Worm (Caenorhabditis elegans): ENCODE data around the gene mrpl-39.

mrpl-39 gene

DNA sequence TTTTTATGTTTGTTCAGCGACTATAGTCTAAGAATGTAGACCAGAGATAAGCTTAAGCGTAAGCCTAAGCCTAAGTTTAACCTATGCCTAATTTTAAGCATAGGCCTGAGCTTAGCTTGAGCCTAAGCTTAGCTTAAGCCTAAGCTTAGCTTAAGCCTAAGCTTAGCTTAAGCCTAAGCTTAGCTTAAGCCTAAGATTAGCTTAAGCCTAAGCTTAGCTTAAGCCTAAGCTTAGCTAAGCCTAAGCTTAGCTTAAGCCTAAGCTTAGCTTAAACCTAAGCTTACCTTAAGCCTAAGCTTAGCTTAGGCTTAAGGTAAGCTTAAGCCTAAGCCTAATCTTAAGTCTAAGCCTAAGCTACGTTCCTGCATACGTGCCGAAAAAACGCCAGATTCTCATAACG is 27.2 kb downstream of the mrpl-39 start:
- TF ChIP-seq snpc-4 (tag; optimal IDR thresholded peaks at IDR 0.05): no peak
- no peak for TF ChIP-seq zip-4 (GFP tag; optimal IDR thresholded peaks at IDR 0.05)
- TF ChIP-seq egl-27 (tag; optimal IDR thresholded peaks at IDR 0.05): no peak
- TF ChIP-seq fkh-4 (tag; optimal IDR thresholded peaks at IDR 0.05; ENCODE audit: borderline replicate concordance): no peak
- TF ChIP-seq fos-1 (tag; optimal IDR thresholded peaks at IDR 0.05): no peak
- no peak for TF ChIP-seq aha-1 (tag; optimal IDR thresholded peaks at IDR 0.05)
- TF ChIP-seq swsn-7 (tag; optimal IDR thresholded peaks at IDR 0.05): no peak
- TF ChIP-seq unc-62 (GFP tag; optimal IDR thresholded peaks at IDR 0.05): no peak
- no peak for TF ChIP-seq nhr-71 (tag; optimal IDR thresholded peaks at IDR 0.05)
- no peak for TF ChIP-seq C16A3.4 (tag; optimal IDR thresholded peaks at IDR 0.05)
- TF ChIP-seq aly-2 (tag; optimal IDR thresholded peaks at IDR 0.05): no peak
- TF ChIP-seq nhr-28 (tag; optimal IDR thresholded peaks at IDR 0.05): no peak
- TF ChIP-seq C34B4.2 (tag; optimal IDR thresholded peaks at IDR 0.05): no peak

DNA sequence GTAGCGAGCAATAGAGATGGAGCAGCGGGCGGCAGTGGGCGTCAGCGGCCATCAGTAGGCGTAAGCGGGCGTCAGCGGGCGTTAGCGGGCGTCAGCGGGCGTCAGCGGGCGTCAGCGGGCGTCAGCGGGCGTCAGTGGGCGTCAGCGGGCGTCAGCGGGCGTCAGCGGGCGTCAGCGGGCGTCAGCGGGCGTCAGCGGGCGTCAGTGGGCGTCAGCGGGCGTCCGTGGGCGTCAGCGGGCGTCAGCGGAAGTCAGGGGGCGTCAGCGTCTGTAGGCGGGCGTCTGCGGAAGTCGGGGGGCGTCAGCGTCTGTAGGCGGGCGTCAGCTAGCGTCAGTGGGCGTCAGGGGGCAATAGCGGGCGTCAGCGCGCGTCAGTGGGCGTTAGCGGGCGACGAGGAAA is 28.6 kb downstream of the mrpl-39 start:
- peak; percentile 57 for TF ChIP-seq ceh-8 (GFP tag; optimal IDR thresholded peaks at IDR 0.05)

DNA sequence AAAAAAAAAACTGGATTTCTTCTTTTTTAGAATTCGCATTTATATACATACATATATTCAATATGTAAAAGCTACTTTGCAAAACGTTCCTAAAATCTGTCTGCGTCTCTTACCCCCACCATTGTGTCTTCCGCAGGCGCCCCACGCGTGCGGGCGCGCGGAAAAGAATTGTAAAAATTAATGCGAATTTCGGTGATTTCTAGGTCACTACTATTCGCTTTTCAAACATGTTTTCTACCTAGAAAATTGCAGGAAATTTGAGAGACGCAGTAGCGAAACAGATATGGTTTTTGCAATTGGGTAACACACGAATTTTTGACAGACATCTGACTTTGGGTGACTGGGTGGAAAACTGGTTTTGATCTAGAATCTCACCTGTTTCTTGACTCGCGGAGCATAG is 33.7 kb downstream of the mrpl-39 start:
- TF ChIP-seq blmp-1 (tag; optimal IDR thresholded peaks at IDR 0.05): peak; percentile 88
- TF ChIP-seq lin-35 (GFP tag; optimal IDR thresholded peaks at IDR 0.05): peak in 1 of 2 experiments; percentile 7
- TF ChIP-seq nhr-19 (GFP tag; conservative IDR thresholded peaks at IDR 0.05): no peak
- TF ChIP-seq efl-1 (optimal IDR thresholded peaks at IDR 0.05): no peak
- TF ChIP-seq efl-1 (GFP tag; optimal IDR thresholded peaks at IDR 0.05 in 1 of 2): no peak
- TF ChIP-seq egl-13 (tag; optimal IDR thresholded peaks at IDR 0.05): no peak

DNA sequence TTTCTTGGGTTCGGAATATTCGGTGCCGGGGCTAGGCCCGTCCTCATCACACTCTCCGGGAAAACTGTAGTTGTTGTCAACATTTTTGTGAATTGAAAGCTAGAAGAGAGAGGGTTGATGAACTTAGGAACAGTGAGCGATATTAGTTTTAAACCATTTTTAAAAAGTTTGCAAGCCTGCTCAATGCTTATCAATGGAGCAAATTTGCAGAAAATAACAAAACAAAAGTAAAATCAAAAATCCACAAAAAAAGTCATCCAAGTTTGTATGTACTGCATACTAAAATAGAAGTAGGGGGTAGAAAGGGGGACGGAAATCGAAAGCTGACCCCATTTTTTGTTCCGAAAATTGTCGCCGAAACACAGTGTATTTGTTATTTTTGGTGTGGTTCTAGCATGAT is 34.8 kb downstream of the mrpl-39 start, which contains the start of gene T10B5.10:
Gene T10B5.10, minus strand, starts transcription at position 101 of the 400 bp plus-strand sequence.
- TF ChIP-seq lsy-2 (tag; optimal IDR thresholded peaks at IDR 0.05) (no peak), ztf-4 (tag; optimal IDR thresholded peaks at IDR 0.05) (no peak), nhr-77 (tag; optimal IDR thresholded peaks at IDR 0.05) (no peak), unc-62 (GFP tag; optimal IDR thresholded peaks at IDR 0.05) (no peak), efl-1 (optimal IDR thresholded peaks at IDR 0.05) (no peak), efl-1 (GFP tag; optimal IDR thresholded peaks at IDR 0.05 in 1 of 2) (peak in 1 of 2 experiments; percentile 51), irx-1 (tag; optimal IDR thresholded peaks at IDR 0.05) (no peak), blmp-1 (tag; optimal IDR thresholded peaks at IDR 0.05) (peak; percentile 70), nhr-28 (tag; optimal IDR thresholded peaks at IDR 0.05) (no peak)

DNA sequence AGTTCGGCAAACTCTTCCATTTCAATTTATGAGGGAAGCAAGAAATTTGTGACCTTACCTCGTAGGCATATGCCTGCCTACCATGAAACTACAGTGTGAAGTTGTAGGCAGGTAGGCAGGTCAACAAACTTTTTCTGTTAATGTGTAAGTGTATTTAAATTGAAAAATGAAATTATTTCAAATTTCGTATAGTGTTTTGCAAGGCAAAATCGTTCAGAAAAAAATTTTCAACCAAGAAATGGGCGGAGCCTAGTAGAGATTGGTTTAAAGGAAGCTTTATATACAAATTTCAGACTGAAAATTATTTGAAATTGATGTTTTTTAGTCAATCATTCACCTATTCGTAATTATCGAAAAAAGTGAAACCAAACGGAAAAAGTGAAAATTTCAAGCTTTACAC is 36.5 kb downstream of the mrpl-39 start:
- TF ChIP-seq efl-1 (optimal IDR thresholded peaks at IDR 0.05) (no peak), efl-1 (GFP tag; optimal IDR thresholded peaks at IDR 0.05 in 1 of 2) (peak in 1 of 2 experiments; percentile 52), alr-1 (tag; optimal IDR thresholded peaks at IDR 0.05; ENCODE audit: borderline replicate concordance) (no peak), lsy-2 (tag; optimal IDR thresholded peaks at IDR 0.05) (no peak)

DNA sequence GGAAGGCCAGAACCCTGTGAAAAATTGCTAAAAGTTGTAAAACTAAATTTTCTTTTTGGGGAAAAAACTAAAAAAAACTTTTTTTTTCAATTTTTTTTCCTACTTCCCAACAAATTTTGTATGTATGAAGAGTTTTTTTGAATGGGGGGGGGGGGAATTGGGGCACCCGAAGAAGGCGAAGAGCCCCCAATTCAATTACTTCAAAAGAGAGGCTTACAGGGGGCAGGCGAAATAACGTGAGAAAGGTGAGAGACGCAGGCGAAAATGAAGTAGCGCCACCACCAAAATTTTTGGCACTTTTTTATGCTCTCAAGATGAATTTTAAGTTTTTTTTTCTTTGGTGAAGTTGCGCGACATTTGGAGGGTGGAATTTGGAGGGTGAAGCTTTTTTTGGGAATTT is 41.6 kb downstream of the mrpl-39 start:
- TF ChIP-seq dpl-1 (GFP tag; optimal IDR thresholded peaks at IDR 0.05) (no peak), efl-1 (optimal IDR thresholded peaks at IDR 0.05) (no peak), efl-1 (GFP tag; optimal IDR thresholded peaks at IDR 0.05 in 1 of 2) (peak in 1 of 2 experiments; percentile 10)

DNA sequence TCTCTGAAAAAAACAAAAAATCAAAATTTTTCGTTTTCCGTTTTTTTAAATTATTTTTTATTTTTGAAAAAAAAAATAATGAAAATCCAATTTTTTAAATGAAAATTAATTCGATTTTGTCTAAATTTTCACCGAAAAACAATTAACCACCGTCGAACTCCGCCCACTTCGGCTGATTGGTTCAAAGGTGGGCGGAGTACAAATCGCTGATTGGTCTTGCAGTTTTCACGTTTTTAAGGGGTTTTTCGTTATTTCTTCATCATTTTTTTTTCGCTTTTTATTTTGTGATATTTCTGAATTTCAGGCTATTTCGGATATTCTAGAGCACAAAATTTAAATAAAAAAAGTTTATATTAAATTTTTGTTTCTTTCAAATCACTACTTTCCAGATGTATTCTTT is 43.6 kb downstream of the mrpl-39 start:
- TF ChIP-seq elt-3 (tag; optimal IDR thresholded peaks at IDR 0.05): no peak
- TF ChIP-seq elt-2 (tag; optimal IDR thresholded peaks at IDR 0.05): no peak
- no peak for TF ChIP-seq egl-27 (tag; optimal IDR thresholded peaks at IDR 0.05)
- TF ChIP-seq dsc-1 (tag; optimal IDR thresholded peaks at IDR 0.05): no peak
- TF ChIP-seq mep-1 (tag; optimal IDR thresholded peaks at IDR 0.05): no peak
- TF ChIP-seq C34B4.2 (tag; optimal IDR thresholded peaks at IDR 0.05): no peak
